Worm (Caenorhabditis elegans) whole organism, early embryonic: Measurements from ENCODE around the gene R10E12.2.

Experiments used
- B0310.2 ChIP-seq: sonication (generic microtip); optimal IDR thresholded peaks from 2 replicates; lab custom pipeline; 2016; ENCODE audit warnings: mild to moderate bottlenecking, missing genetic modification characterization, missing compliant biosample characterization
- F13C5.2 ChIP-seq: sonication (generic microtip); optimal IDR thresholded peaks from 2 replicates; lab custom pipeline; 2017; ENCODE audit warnings: mild to moderate bottlenecking, missing genetic modification characterization, inconsistent platforms, missing compliant biosample characterization
- aly-1 ChIP-seq: sonication (generic microtip); optimal IDR thresholded peaks from 2 replicates; lab custom pipeline; 2016; ENCODE audit warnings: missing genetic modification characterization, missing compliant biosample characterization
- ama-1 ChIP-seq: fragments of 150-350 bp; optimal IDR thresholded peaks from 2 replicates; lab custom pipeline; 2014
- ceh-13 ChIP-seq: fragments of 200-800 bp; sonication (Bioruptor generic); optimal IDR thresholded peaks from 2 replicates; lab custom pipeline; 2018; ENCODE audit warnings: mild to moderate bottlenecking, missing genetic modification characterization, missing compliant biosample characterization
- ceh-36 ChIP-seq: sonication (generic microtip); optimal IDR thresholded peaks from 2 replicates; lab custom pipeline; 2016; ENCODE audit warnings: missing genetic modification characterization, inconsistent platforms, missing compliant biosample characterization
- ets-7 ChIP-seq: sonication (generic microtip); optimal IDR thresholded peaks from 2 replicates; lab custom pipeline; 2016; ENCODE audit warnings: missing genotype, missing genetic modification characterization, missing compliant biosample characterization
- flt-1 ChIP-seq: fragments of 200-800 bp; sonication (Bioruptor generic); IDR thresholded peaks from 2 replicates; pipeline ENCODE4 v1.3.6; 2022; ENCODE audit warnings: missing genetic modification characterization, missing compliant biosample characterization
- hmbx-1 ChIP-seq: sonication (generic microtip); optimal IDR thresholded peaks from 2 replicates; lab custom pipeline; 2016; ENCODE audit warnings: mild to moderate bottlenecking, missing genetic modification characterization, missing compliant biosample characterization
- hmg-4 ChIP-seq: fragments of 200-800 bp; sonication (Bioruptor generic); optimal IDR thresholded peaks from 2 replicates; lab custom pipeline; 2018; ENCODE audit warnings: mild to moderate bottlenecking, missing genetic modification characterization, missing compliant biosample characterization
- hnd-1 ChIP-seq: sonication (generic microtip); optimal IDR thresholded peaks from 2 replicates; lab custom pipeline; 2016; ENCODE audit warnings: missing genetic modification characterization, missing compliant biosample characterization
- pes-1 ChIP-seq: fragments of 200-800 bp; sonication (Bioruptor generic); IDR thresholded peaks from 2 replicates; pipeline ENCODE4 v1.3.6; 2022; ENCODE audit warnings: missing genetic modification reagents, missing genetic modification characterization, missing compliant biosample characterization
- scrt-1 ChIP-seq: fragments of 200-800 bp; sonication (Bioruptor generic); IDR thresholded peaks from 2 replicates; pipeline ENCODE4 v1.3.6; 2022; ENCODE audit warnings: missing genetic modification characterization, missing compliant biosample characterization
- sea-1 ChIP-seq: fragments of 200-800 bp; sonication (Bioruptor generic); conservative IDR thresholded peaks from 2 replicates; pipeline ENCODE4 v1.3.6; 2022; ENCODE audit warnings: missing genetic modification characterization, missing compliant biosample characterization
- tbx-11 ChIP-seq: fragments of 200-800 bp; sonication (Bioruptor generic); IDR thresholded peaks from 2 replicates; pipeline ENCODE4 v1.3.6; 2022; ENCODE audit warnings: missing genetic modification characterization, missing compliant biosample characterization
- tbx-37 ChIP-seq: fragments of 200-800 bp; sonication (Bioruptor generic); conservative IDR thresholded peaks from 2 replicates; pipeline ENCODE4 v1.3.6; 2022; ENCODE audit warnings: missing genetic modification reagents, missing genetic modification characterization, missing compliant biosample characterization
- tra-4 ChIP-seq: sonication (generic microtip); optimal IDR thresholded peaks from 2 replicates; lab custom pipeline; 2017; ENCODE audit warnings: missing genetic modification characterization, missing compliant biosample characterization

R10E12.2 gene

ce11 chrIII:9928777-9929176 lies 44.9 kb downstream of the R10E12.2 start, which contains the start of gene ttr-1:
ttr-1 (plus strand) TSS chrIII:9929077.
- TF ChIP-seq tra-4 (tag; lab: Kevin White, UChicago), result no peak
- TF ChIP-seq hmbx-1 (tag; lab: Kevin White, UChicago), result no peak
- no peak for TF ChIP-seq scrt-1 (GFP tag; lab: Robert Waterston, UW)
- no peak for TF ChIP-seq pes-1 (GFP tag; lab: Robert Waterston, UW)

- TF ChIP-seq ceh-36 (tag; lab: Kevin White, UChicago) (no peak), aly-1 (tag; lab: Kevin White, UChicago) (no peak), hmg-4 (GFP tag; lab: Kevin White, UChicago) (no peak), flt-1 (GFP tag; lab: Robert Waterston, UW) (no peak), ama-1 (no peak), pes-1 (GFP tag; lab: Robert Waterston, UW) (no peak), ceh-13 (no peak), tbx-37 (GFP tag; lab: Robert Waterston, UW) (no peak), F13C5.2 (tag; lab: Kevin White, UChicago) (no peak), scrt-1 (GFP tag; lab: Robert Waterston, UW) (no peak), ets-7 (no peak)
Measured at ce11 chrIII:9927378-9927777, 46.3 kb downstream of the R10E12.2 start, which contains the start of gene ttr-2. ttr-2 (plus strand) TSS chrIII:9927769.

- TF ChIP-seq ceh-36 (tag; lab: Kevin White, UChicago), result no peak
- TF ChIP-seq flt-1 (GFP tag; lab: Robert Waterston, UW), result no peak
- TF ChIP-seq sea-1, result no peak
- no peak for TF ChIP-seq tbx-37 (GFP tag; lab: Robert Waterston, UW)
- no peak for TF ChIP-seq aly-1 (tag; lab: Kevin White, UChicago)
- TF ChIP-seq hnd-1 (tag; lab: Kevin White, UChicago), result no peak
- no peak for TF ChIP-seq F13C5.2 (tag; lab: Kevin White, UChicago)
- no peak for TF ChIP-seq tbx-11 (GFP tag; lab: Robert Waterston, UW)
- TF ChIP-seq ceh-13, result no peak
- TF ChIP-seq scrt-1 (GFP tag; lab: Robert Waterston, UW), result no peak
- TF ChIP-seq hmbx-1 (tag; lab: Kevin White, UChicago), result no peak
- TF ChIP-seq pes-1 (GFP tag; lab: Robert Waterston, UW), result no peak
Measured at ce11 chrIII:9926650-9927049, 47.0 kb downstream of the R10E12.2 start, which contains the start of gene ttr-3. ttr-3 (minus strand) TSS chrIII:9926750.

ce11 chrIII:9922874-9923273 lies 50.8 kb downstream of the R10E12.2 start, which contains the start of gene cbp-2:
cbp-2 (plus strand) TSS chrIII:9923174.
- TF ChIP-seq hmg-4 (GFP tag; lab: Kevin White, UChicago), result no peak

- no peak for TF ChIP-seq F13C5.2 (tag; lab: Kevin White, UChicago)
- no peak for TF ChIP-seq ets-7
Measured at ce11 chrIII:9922310-9922709, 51.4 kb downstream of the R10E12.2 start.

ce11 chrIII:9920764-9921163 lies 52.9 kb downstream of the R10E12.2 start, which contains the start of gene F40F12.3:
F40F12.3 (minus strand) TSS chrIII:9920864.
- no peak for TF ChIP-seq scrt-1 (GFP tag; lab: Robert Waterston, UW)
- TF ChIP-seq tra-4 (tag; lab: Kevin White, UChicago), result no peak
- no peak for TF ChIP-seq ets-7
- no peak for TF ChIP-seq B0310.2 (tag; lab: Kevin White, UChicago)
- TF ChIP-seq flt-1 (GFP tag; lab: Robert Waterston, UW), result no peak
- no peak for TF ChIP-seq hmbx-1 (tag; lab: Kevin White, UChicago)

ce11 chrIII:9913722-9914121 lies 59.9 kb downstream of the R10E12.2 start, which contains the start of gene cbp-3:
cbp-3 (plus strand) TSS chrIII:9913993.
- TF ChIP-seq tbx-11 (GFP tag; lab: Robert Waterston, UW), result no peak
- no peak for TF ChIP-seq pes-1 (GFP tag; lab: Robert Waterston, UW)
- TF ChIP-seq ama-1, result no peak
- no peak for TF ChIP-seq hnd-1 (tag; lab: Kevin White, UChicago)
- no peak for TF ChIP-seq scrt-1 (GFP tag; lab: Robert Waterston, UW)
- no peak for TF ChIP-seq sea-1
- TF ChIP-seq aly-1 (tag; lab: Kevin White, UChicago), result no peak
- no peak for TF ChIP-seq tbx-37 (GFP tag; lab: Robert Waterston, UW)
- no peak for TF ChIP-seq hmbx-1 (tag; lab: Kevin White, UChicago)
- no peak for TF ChIP-seq B0310.2 (tag; lab: Kevin White, UChicago)
- TF ChIP-seq flt-1 (GFP tag; lab: Robert Waterston, UW), result no peak
- no peak for TF ChIP-seq ceh-36 (tag; lab: Kevin White, UChicago)
- TF ChIP-seq ceh-13, result no peak
- no peak for TF ChIP-seq ets-7
- TF ChIP-seq hmg-4 (GFP tag; lab: Kevin White, UChicago), result no peak
- TF ChIP-seq tra-4 (tag; lab: Kevin White, UChicago), result no peak
- TF ChIP-seq F13C5.2 (tag; lab: Kevin White, UChicago), result no peak
